Worm (Caenorhabditis elegans): ENCODE results near the gene Y38C1BA.1.

DNA sequence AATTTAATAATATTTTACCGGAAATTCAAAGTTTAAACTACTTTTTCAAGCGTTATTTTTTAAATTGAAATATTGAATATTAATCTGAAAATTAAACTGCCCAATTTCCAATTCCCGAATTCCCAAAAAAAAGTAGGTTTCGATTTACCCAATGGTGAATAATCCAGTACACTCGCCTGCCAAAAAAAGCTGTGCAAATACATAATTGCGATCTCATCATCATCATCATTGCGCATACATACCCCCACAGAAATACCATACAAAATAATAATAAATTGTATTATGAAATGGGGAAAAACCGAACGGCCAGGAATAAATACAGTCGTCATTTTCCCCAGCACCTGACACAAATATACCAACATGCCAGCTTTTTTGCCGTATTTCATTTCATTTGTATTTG is 31.9 kb downstream of the Y38C1BA.1 start, which contains the start of gene Y41D4A.1:
- TF ChIP-seq ama-1 (optimal IDR thresholded peaks at IDR 0.05) = no peak
- TF ChIP-seq scrt-1 (GFP tag; IDR thresholded peaks at IDR 0.05) = no peak
- TF ChIP-seq flt-1 (GFP tag; IDR thresholded peaks at IDR 0.05) = no peak
- TF ChIP-seq hmg-4 (GFP tag; optimal IDR thresholded peaks at IDR 0.05) = no peak
- no peak for TF ChIP-seq hnd-1 (tag; optimal IDR thresholded peaks at IDR 0.05)
- TF ChIP-seq sea-1 (GFP tag; conservative IDR thresholded peaks at IDR 0.05) = no peak
- no peak for TF ChIP-seq ets-7 (tag; optimal IDR thresholded peaks at IDR 0.05)
- no peak for TF ChIP-seq F13C5.2 (tag; optimal IDR thresholded peaks at IDR 0.05)
